Worm (Caenorhabditis elegans) whole organism, mixed stage, embryonic: ENCODE measurements around the gene cwc-15.

Experiments used
- M03D4.4 ChIP-seq: sonication (generic microtip); optimal IDR thresholded peaks from 2 replicates; lab custom pipeline; 2017; ENCODE audit warnings: mild to moderate bottlenecking, missing genetic modification characterization, missing compliant biosample characterization
- bed-3 ChIP-seq: fragments of 200-800 bp; sonication (Bioruptor generic); optimal IDR thresholded peaks from 3 replicates; lab custom pipeline; 2018; ENCODE audit warnings: mild to moderate bottlenecking, missing genetic modification characterization, moderate library complexity, missing compliant biosample characterization
- blmp-1 ChIP-seq: fragments of 150-350 bp; optimal IDR thresholded peaks from 2 replicates; lab custom pipeline; 2014; ENCODE audit warnings: missing biosample characterization, missing genetic modification characterization
- ceh-39 ChIP-seq: fragments of 150-350 bp; optimal IDR thresholded peaks from 2 replicates; lab custom pipeline; 2014; ENCODE audit warnings: missing biosample characterization, missing genetic modification characterization
- ceh-43 ChIP-seq: fragments of 200-800 bp; sonication (Bioruptor generic); optimal IDR thresholded peaks from 2 replicates; lab custom pipeline; 2018; ENCODE audit warnings: mild to moderate bottlenecking, missing genetic modification characterization, moderate library complexity, missing compliant biosample characterization
- cnd-1 ChIP-seq: fragments of 200-800 bp; sonication (Bioruptor generic); optimal IDR thresholded peaks from 2 replicates; lab custom pipeline; 2018; ENCODE audit warnings: mild to moderate bottlenecking, missing genetic modification characterization, missing compliant biosample characterization
- elt-1 ChIP-seq: sonication (generic microtip); optimal IDR thresholded peaks from 2 replicates; lab custom pipeline; 2017; ENCODE audit warnings: missing genetic modification characterization, mild to moderate bottlenecking, missing compliant biosample characterization, antibody characterized with exemption, moderate library complexity, borderline replicate concordance; ENCODE audit not compliant: insufficient read depth
- elt-3 ChIP-seq: fragments of 150-350 bp; optimal IDR thresholded peaks from 2 replicates; lab custom pipeline; 2014; ENCODE audit warnings: missing biosample characterization, missing genetic modification characterization
- flh-1 ChIP-seq: fragments of 200-800 bp; sonication (Bioruptor generic); optimal IDR thresholded peaks from 2 replicates; lab custom pipeline; 2018; ENCODE audit warnings: mild to moderate bottlenecking, missing genetic modification characterization, moderate library complexity, missing compliant biosample characterization
- hlh-1 ChIP-seq: fragments of 150-350 bp; optimal IDR thresholded peaks from 2 replicates; lab custom pipeline; 2014; ENCODE audit warnings: missing biosample characterization, missing genetic modification reagents, missing genetic modification characterization
- lin-13 ChIP-seq: fragments of 150-350 bp; optimal IDR thresholded peaks from 2 replicates; lab custom pipeline; 2014; ENCODE audit warnings: missing biosample characterization, missing genetic modification characterization
- lin-32 ChIP-seq: fragments of 200-800 bp; sonication (Bioruptor generic); optimal IDR thresholded peaks from 2 replicates; lab custom pipeline; 2018; ENCODE audit warnings: mild to moderate bottlenecking, missing genetic modification characterization, missing compliant biosample characterization
- lsy-2 ChIP-seq: fragments of 150-350 bp; optimal IDR thresholded peaks from 2 replicates; lab custom pipeline; 2014; ENCODE audit warnings: missing biosample characterization, missing genetic modification characterization
- mep-1 ChIP-seq: fragments of 150-350 bp; optimal IDR thresholded peaks from 2 replicates; lab custom pipeline; 2017; ENCODE audit warnings: missing biosample characterization, missing genetic modification reagents, missing genetic modification characterization, inconsistent platforms
- mls-2 ChIP-seq: sonication (generic microtip); optimal IDR thresholded peaks from 2 replicates; lab custom pipeline; 2016; ENCODE audit warnings: mild to moderate bottlenecking, missing genetic modification characterization, moderate library complexity, missing compliant biosample characterization
- nhr-12 ChIP-seq: fragments of 150-350 bp; optimal IDR thresholded peaks from 2 replicates; lab custom pipeline; 2014; ENCODE audit warnings: missing biosample characterization, missing genetic modification characterization
- nhr-2 ChIP-seq: fragments of 150-350 bp; optimal IDR thresholded peaks from 2 replicates; lab custom pipeline; 2014; ENCODE audit warnings: missing biosample characterization, missing genetic modification characterization
- nhr-237 ChIP-seq: fragments of 150-350 bp; optimal IDR thresholded peaks from 2 replicates; lab custom pipeline; 2014; ENCODE audit warnings: missing biosample characterization, missing genetic modification characterization
- nhr-28 ChIP-seq: fragments of 150-350 bp; optimal IDR thresholded peaks from 2 replicates; lab custom pipeline; 2014; ENCODE audit warnings: missing biosample characterization, missing genetic modification characterization
- nhr-76 ChIP-seq: sonication (generic microtip); optimal IDR thresholded peaks from 2 replicates; lab custom pipeline; 2017; ENCODE audit warnings: missing biosample characterization, missing genetic modification characterization
- pha-4 ChIP-seq: fragments of 150-350 bp; optimal IDR thresholded peaks from 2 replicates; lab custom pipeline; 2018; ENCODE audit warnings: missing biosample characterization, missing genetic modification reagents, missing genetic modification characterization
- sem-2 ChIP-seq: fragments of 200-800 bp; sonication (Bioruptor generic); optimal IDR thresholded peaks from 2 replicates; lab custom pipeline; 2018; ENCODE audit warnings: mild to moderate bottlenecking, missing genetic modification characterization, missing compliant biosample characterization
- sptf-1 ChIP-seq: sonication (generic microtip); optimal IDR thresholded peaks from 2 replicates; lab custom pipeline; 2017; ENCODE audit warnings: mild to moderate bottlenecking, missing genetic modification characterization, moderate library complexity, missing compliant biosample characterization
- tbx-8 ChIP-seq: fragments of 200-800 bp; sonication (Bioruptor generic); optimal IDR thresholded peaks from 2 replicates; lab custom pipeline; 2018; ENCODE audit warnings: mild to moderate bottlenecking, missing genetic modification characterization, moderate library complexity, missing compliant biosample characterization
- unc-120 ChIP-seq: sonication (generic microtip); optimal IDR thresholded peaks from 2 replicates; lab custom pipeline; 2017; ENCODE audit warnings: missing genetic modification characterization, missing compliant biosample characterization; ENCODE audit not compliant: poor library complexity, severe bottlenecking
- unc-39 ChIP-seq: fragments of 150-350 bp; optimal IDR thresholded peaks from 2 replicates; lab custom pipeline; 2014; ENCODE audit warnings: missing biosample characterization, missing genetic modification characterization
- unc-62 ChIP-seq: fragments of 150-350 bp; optimal IDR thresholded peaks from 2 replicates; lab custom pipeline; 2014; ENCODE audit warnings: missing biosample characterization, missing genetic modification reagents, missing genetic modification characterization
- zip-8 ChIP-seq: fragments of 150-350 bp; optimal IDR thresholded peaks from 2 replicates; lab custom pipeline; 2014; ENCODE audit warnings: missing biosample characterization, missing genetic modification characterization
- ztf-11 ChIP-seq: fragments of 150-350 bp; optimal IDR thresholded peaks from 2 replicates; lab custom pipeline; 2014; ENCODE audit warnings: missing biosample characterization, missing genetic modification characterization

The cwc-15 gene

DNA sequence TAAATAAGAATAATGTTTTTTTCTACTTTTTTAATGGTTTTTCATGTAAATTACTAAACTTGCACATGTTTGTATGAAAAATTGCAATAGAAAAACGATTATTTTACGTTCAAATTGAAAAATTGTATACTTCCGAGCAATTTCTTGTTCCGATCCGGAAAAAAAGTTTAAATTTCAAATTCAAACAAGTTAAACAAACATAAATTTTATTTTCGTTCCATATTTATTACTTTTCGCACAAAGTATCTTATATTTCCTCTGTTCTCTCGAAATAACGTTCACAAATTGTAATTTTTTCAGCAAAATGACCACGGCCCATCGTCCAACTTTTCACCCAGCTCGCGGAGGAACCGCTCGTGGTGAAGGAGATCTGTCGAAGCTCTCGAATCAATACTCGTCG is at the start of gene cwc-15:
TSS of gene cwc-15 (plus strand) at position 301 of the 400 bp plus-strand sequence.
- TF ChIP-seq elt-3 (no peak), nhr-2 (tag; lab: Kevin White, UChicago) (no peak), mls-2 (tag; lab: Kevin White, UChicago) (no peak), sptf-1 (tag; lab: Kevin White, UChicago) (no peak), sem-2 (GFP tag; lab: Kevin White, UChicago) (no peak), pha-4 (tag; lab: Kevin White, UChicago) (no peak), cnd-1 (tag; lab: Kevin White, UChicago) (no peak), nhr-28 (tag; lab: Kevin White, UChicago) (no peak), unc-120 (no peak), flh-1 (no peak), unc-39 (tag; lab: Kevin White, UChicago) (no peak), nhr-12 (tag; lab: Kevin White, UChicago) (no peak), blmp-1 (tag; lab: Kevin White, UChicago) (no peak), ztf-11 (tag; lab: Kevin White, UChicago) (no peak)

DNA sequence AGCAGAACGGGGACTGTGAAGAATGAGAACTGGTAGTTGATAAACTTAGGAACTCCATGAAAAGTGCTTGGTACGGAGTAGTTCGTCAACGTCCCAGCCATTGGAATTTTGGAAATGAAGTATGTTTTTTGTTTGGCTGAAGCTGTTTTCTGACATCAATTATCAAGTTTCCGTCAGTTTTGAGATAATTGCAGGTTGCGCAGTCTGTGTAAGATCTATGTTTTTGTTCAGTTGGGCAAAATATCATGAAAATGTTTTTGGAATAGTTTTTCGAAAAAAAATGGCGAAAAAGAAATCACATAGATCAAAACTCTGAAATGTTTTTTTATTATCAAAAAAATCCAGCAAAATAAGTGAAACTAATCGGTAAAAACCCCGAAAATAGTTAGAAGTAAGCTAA is 48.3 kb upstream of the cwc-15 start, which contains the start of gene sru-22:
TSS of gene sru-22 (minus strand) at position 101 of the 400 bp plus-strand sequence.
- no peak for TF ChIP-seq ceh-39 (tag; lab: Kevin White, UChicago)
- TF ChIP-seq nhr-76 (tag; lab: Kevin White, UChicago): no peak
- TF ChIP-seq ztf-11 (tag; lab: Kevin White, UChicago): no peak

DNA sequence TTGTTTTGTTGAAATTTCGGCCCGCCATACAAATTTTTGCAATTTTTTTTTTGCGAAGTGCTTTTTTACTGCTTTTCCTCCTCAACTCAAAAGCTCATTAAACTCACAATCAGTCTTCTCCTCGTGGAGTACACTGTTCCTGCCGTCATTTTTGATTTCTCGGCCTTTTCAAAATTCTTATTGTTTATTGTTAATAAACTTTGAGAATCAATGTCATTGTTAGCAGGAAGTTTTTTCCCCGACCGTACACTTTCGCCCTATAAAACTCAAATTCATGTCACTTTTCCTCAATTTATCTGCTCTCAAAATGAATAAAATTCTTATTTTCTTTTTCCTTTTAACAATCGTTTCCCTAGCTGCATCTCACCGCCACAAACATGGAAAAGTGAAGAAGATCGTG is 47.3 kb upstream of the cwc-15 start, which contains the start of gene clec-232:
TSS of gene clec-232 (plus strand) at position 301 of the 400 bp plus-strand sequence.
- TF ChIP-seq sptf-1 (tag; lab: Kevin White, UChicago) (no peak), tbx-8 (GFP tag; lab: Kevin White, UChicago) (no peak), ztf-11 (tag; lab: Kevin White, UChicago) (no peak), sem-2 (GFP tag; lab: Kevin White, UChicago) (no peak), blmp-1 (tag; lab: Kevin White, UChicago) (no peak), nhr-237 (tag; lab: Kevin White, UChicago) (no peak), elt-1 (no peak), lin-13 (tag; lab: Kevin White, UChicago) (no peak), ceh-39 (tag; lab: Kevin White, UChicago) (no peak), bed-3 (GFP tag; lab: Kevin White, UChicago) (no peak), hlh-1 (tag; lab: Kevin White, UChicago) (no peak), nhr-2 (tag; lab: Kevin White, UChicago) (no peak), mep-1 (tag; lab: Kevin White, UChicago) (no peak), lin-32 (GFP tag; lab: Kevin White, UChicago) (no peak), cnd-1 (tag; lab: Kevin White, UChicago) (no peak), unc-62 (GFP tag; lab: Kevin White, UChicago) (no peak), nhr-28 (tag; lab: Kevin White, UChicago) (no peak)

DNA sequence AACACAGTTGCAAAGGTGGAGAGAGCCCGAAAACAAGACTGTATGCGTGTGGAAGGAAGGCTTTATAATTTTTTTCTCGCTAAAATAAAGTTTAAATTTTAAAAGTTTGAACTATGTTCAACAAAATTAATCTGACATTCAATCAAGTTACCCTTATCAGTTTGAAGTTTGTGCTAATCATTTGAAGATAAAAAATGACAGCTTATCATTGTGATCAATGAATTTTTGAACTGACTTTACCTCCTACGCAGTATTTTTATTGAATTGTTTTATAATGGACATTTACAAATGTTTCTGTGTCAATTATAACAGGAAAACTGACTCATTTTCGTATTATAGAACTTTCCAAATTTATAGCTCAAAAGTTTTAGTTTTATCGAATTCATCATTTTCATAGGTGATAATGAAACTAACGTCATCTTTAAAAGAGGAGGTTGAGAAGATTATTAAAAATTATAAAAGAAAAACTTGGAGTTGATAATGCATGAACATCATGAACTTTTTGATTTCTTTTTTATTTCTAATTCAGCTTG is 44.9 kb upstream of the cwc-15 start, which contains the start of gene oac-20:
TSS of gene oac-20 (plus strand) at position 483 of the 533 bp plus-strand sequence.
- TF ChIP-seq unc-39 (tag; lab: Kevin White, UChicago): no peak
- no peak for TF ChIP-seq M03D4.4 (tag; lab: Kevin White, UChicago)
- no peak for TF ChIP-seq cnd-1 (tag; lab: Kevin White, UChicago)
- TF ChIP-seq blmp-1 (tag; lab: Kevin White, UChicago): no peak
- TF ChIP-seq unc-120: no peak
- TF ChIP-seq zip-8 (tag; lab: Kevin White, UChicago): no peak
- TF ChIP-seq mls-2 (tag; lab: Kevin White, UChicago): no peak
- no peak for TF ChIP-seq flh-1
- no peak for TF ChIP-seq nhr-237 (tag; lab: Kevin White, UChicago)
- TF ChIP-seq ceh-39 (tag; lab: Kevin White, UChicago): no peak
- TF ChIP-seq lin-32 (GFP tag; lab: Kevin White, UChicago): no peak
- TF ChIP-seq lsy-2 (tag; lab: Kevin White, UChicago): no peak
- TF ChIP-seq tbx-8 (GFP tag; lab: Kevin White, UChicago): no peak
- no peak for TF ChIP-seq bed-3 (GFP tag; lab: Kevin White, UChicago)
- TF ChIP-seq sptf-1 (tag; lab: Kevin White, UChicago): no peak
- TF ChIP-seq nhr-28 (tag; lab: Kevin White, UChicago): no peak
- TF ChIP-seq ceh-43: no peak
